Worm (Caenorhabditis elegans): ENCODE data around the gene elof-1.

The elof-1 gene

ce11 chrII:14357936-14358416, 8.4 kb downstream of the elof-1 start, which contains the start of the genes agl-1 and pfs-2 (continued):
- TF ChIP-seq aha-1 (tag) (peak; percentile 98), arid-1 (GFP tag; conservative IDR thresholded peaks at IDR 0.05) (no peak), rbr-2 (tag; optimal IDR thresholded peaks at IDR 0.05) (peak; percentile 68), tag-97 (GFP tag; IDR thresholded peaks at IDR 0.05) (no peak), ama-1 (optimal IDR thresholded peaks at IDR 0.05) (no peak), lin-1 (GFP tag; IDR thresholded peaks at IDR 0.05) (no peak), vab-7 (GFP tag; IDR thresholded peaks at IDR 0.05) (no peak), pqm-1 (tag; optimal IDR thresholded peaks at IDR 0.05) (no peak), unc-130 (GFP tag; optimal IDR thresholded peaks at IDR 0.05) (no peak)

ce11 chrII:14359007-14359406, 9.5 kb downstream of the elof-1 start:
- TF ChIP-seq aha-1 (tag) (peak; percentile 83), snpc-1.2 (GFP tag; IDR thresholded peaks at IDR 0.05) (no peak), unc-62 (GFP tag; optimal IDR thresholded peaks at IDR 0.05 in 1 of 2) (peak in 1 of 2 experiments; percentile 77), unc-62 (tag; optimal IDR thresholded peaks at IDR 0.05) (no peak), F10B5.3 (tag; optimal IDR thresholded peaks at IDR 0.05) (no peak), madf-9 (GFP tag; conservative IDR thresholded peaks at IDR 0.05) (no peak)

- TF ChIP-seq set-16 (GFP tag; IDR thresholded peaks at IDR 0.05) (peak; percentile 53; the same call in 1 of the 2 replicates), nhr-11 (tag; optimal IDR thresholded peaks at IDR 0.05) (no peak), lin-29 (GFP tag; IDR thresholded peaks at IDR 0.05) (no peak), D1046.2 (GFP tag; IDR thresholded peaks at IDR 0.05) (0 out of 2 replicates have a peak, but pooled peaks have one; percentile 33), ZK337.2 (GFP tag; IDR thresholded peaks at IDR 0.05) (no peak), aly-2 (tag; optimal IDR thresholded peaks at IDR 0.05) (no peak), nhr-25 (tag; optimal IDR thresholded peaks at IDR 0.05; ENCODE audit: borderline replicate concordance, insufficient read depth) (no peak), hmg-1.1 (GFP tag; IDR thresholded peaks at IDR 0.05) (no peak), nhr-6 (tag; optimal IDR thresholded peaks at IDR 0.05) (no peak), dve-1 (tag; optimal IDR thresholded peaks at IDR 0.05; ENCODE audit: insufficient read depth) (no peak), zip-2 (tag; optimal IDR thresholded peaks at IDR 0.05) (no peak), duxl-1 (tag; optimal IDR thresholded peaks at IDR 0.05; ENCODE audit: poor library complexity) (no peak), lin-39 (tag; optimal IDR thresholded peaks at IDR 0.05) (no peak), tag-97 (GFP tag; IDR thresholded peaks at IDR 0.05) (no peak), daf-19 (GFP tag; conservative IDR thresholded peaks at IDR 0.05) (no peak), nhr-42 (GFP tag; IDR thresholded peaks at IDR 0.05) (0 out of 2 replicates have a peak, but pooled peaks have one; percentile 4), saeg-2 (GFP tag; IDR thresholded peaks at IDR 0.05) (no peak; the same call in 1 of the 2 replicates), daf-8 (GFP tag; IDR thresholded peaks at IDR 0.05) (no peak), T26A8.4 (GFP tag; IDR thresholded peaks at IDR 0.05) (no peak), lin-15B (tag; optimal IDR thresholded peaks at IDR 0.05) (no peak), mxl-2 (GFP tag; conservative IDR thresholded peaks at IDR 0.05) (no peak), ZK546.5 (tag; optimal IDR thresholded peaks at IDR 0.05) (no peak), sdz-12 (GFP tag; optimal IDR thresholded peaks at IDR 0.05) (no peak), mep-1 (tag; optimal IDR thresholded peaks at IDR 0.05) (no peak), egl-43 (GFP tag; IDR thresholded peaks at IDR 0.05) (0 out of 2 replicates have a peak, but pooled peaks have one; percentile 27), attf-4 (tag; optimal IDR thresholded peaks at IDR 0.05) (no peak), ces-1 (GFP tag; optimal IDR thresholded peaks at IDR 0.05) (no peak), unc-39 (tag; optimal IDR thresholded peaks at IDR 0.05) (no peak), fos-1 (tag; optimal IDR thresholded peaks at IDR 0.05) (no peak), fkh-10 (GFP tag; optimal IDR thresholded peaks at IDR 0.05) (no peak), nhr-10 (tag; optimal IDR thresholded peaks at IDR 0.05) (no peak)
Observed at ce11 chrII:14360675-14361074, 11.1 kb downstream of the elof-1 start.

Measured in whole organism, L4 larva.